Worm (Caenorhabditis elegans) whole organism, L1 larva: Measurements from ENCODE around the gene C50F4.16.
A peak's percentile ranks its signal among the peaks of the same experiment; 100 is the strongest.

Source experiments
- C16A3.4 ChIP-seq: fragments of 150-350 bp; optimal IDR thresholded peaks from 2 replicates; lab custom pipeline; 2014; ENCODE audit warnings: missing biosample characterization, missing genetic modification characterization
- C34B4.2 ChIP-seq: sonication (generic microtip); optimal IDR thresholded peaks from 2 replicates; lab custom pipeline; 2017; ENCODE audit warnings: mild to moderate bottlenecking, missing genetic modification characterization, missing compliant biosample characterization
- Y116A8C.19 ChIP-seq: sonication (generic microtip); optimal IDR thresholded peaks from 2 replicates; lab custom pipeline; 2016; ENCODE audit warnings: missing compliant biosample characterization, missing genetic modification characterization, borderline replicate concordance
- ama-1 ChIP-seq: fragments of 150-350 bp; optimal IDR thresholded peaks from 2 replicates; lab custom pipeline; 2014
- blmp-1 ChIP-seq: fragments of 150-350 bp; optimal IDR thresholded peaks from 2 replicates; lab custom pipeline; 2014; ENCODE audit warnings: missing biosample characterization, missing genetic modification characterization
- ceh-8 ChIP-seq: fragments of 200-800 bp; sonication (Bioruptor generic); optimal IDR thresholded peaks from 2 replicates; lab custom pipeline; 2018; ENCODE audit warnings: mild to moderate bottlenecking, missing genetic modification characterization, moderate library complexity, missing compliant biosample characterization
- dpl-1 ChIP-seq, 3 experiments: fragments of 150-350 bp in 2 of 3; sonication (generic microtip) in 1 of 3; optimal IDR thresholded peaks; 2 replicates each; lab custom pipeline; 2014 to 2017; ENCODE audit warnings: missing biosample characterization in 3 of 3, missing genetic modification characterization in 3 of 3, missing genetic modification reagents in 3 of 3
- dsc-1 ChIP-seq: sonication (generic microtip); optimal IDR thresholded peaks from 2 replicates; lab custom pipeline; 2016; ENCODE audit warnings: mild to moderate bottlenecking, missing genetic modification characterization, missing compliant biosample characterization
- efl-1 ChIP-seq, 4 experiments: fragments of 150-350 bp; optimal IDR thresholded peaks in 3 of 4; peaks in 1 of 4; 1 replicate in 1 of 4; 2 replicates in 3 of 4; lab custom pipeline; 2014; ENCODE audit warnings: missing biosample characterization in 2 of 4, missing genetic modification characterization in 2 of 4, missing genetic modification reagents in 2 of 4
- elt-2 ChIP-seq: sonication (generic microtip); optimal IDR thresholded peaks from 2 replicates; lab custom pipeline; 2016; ENCODE audit warnings: missing genetic modification characterization, mild to moderate bottlenecking, inconsistent platforms, missing compliant biosample characterization, missing genetic modification reagents
- elt-3 ChIP-seq, 6 experiments: fragments of 150-350 bp in 1 of 6; sonication (generic microtip); optimal IDR thresholded peaks; 2 replicates each; lab custom pipeline; 2017 to 2018; ENCODE audit warnings: missing biosample characterization in 6 of 6, missing genetic modification characterization in 6 of 6, inconsistent platforms in 1 of 6
- ets-5 ChIP-seq: fragments of 200-800 bp; sonication (Bioruptor generic); IDR thresholded peaks from 2 replicates; pipeline ENCODE4 v1.3.6; 2022; ENCODE audit warnings: missing genetic modification characterization, missing compliant biosample characterization
- fkh-10 ChIP-seq: sonication (generic microtip); optimal IDR thresholded peaks from 2 replicates; lab custom pipeline; 2017; ENCODE audit warnings: missing biosample characterization, missing genetic modification reagents, missing genetic modification characterization
- fkh-4 ChIP-seq: sonication (generic microtip); optimal IDR thresholded peaks from 2 replicates; lab custom pipeline; 2016; ENCODE audit warnings: missing compliant biosample characterization, missing genetic modification characterization, borderline replicate concordance
- fos-1 ChIP-seq: fragments of 150-350 bp; optimal IDR thresholded peaks from 2 replicates; lab custom pipeline; 2014; ENCODE audit warnings: missing biosample characterization, missing genetic modification characterization
- grh-1 ChIP-seq: fragments of 200-800 bp; sonication (Bioruptor generic); IDR thresholded peaks from 2 replicates; pipeline ENCODE4 v1.3.6; 2022; ENCODE audit warnings: missing genetic modification reagents, missing genetic modification characterization, missing compliant biosample characterization
- hlh-17 ChIP-seq: fragments of 200-800 bp; sonication (Bioruptor generic); optimal IDR thresholded peaks from 2 replicates; lab custom pipeline; 2018; ENCODE audit warnings: missing genetic modification characterization, mild to moderate bottlenecking, missing compliant biosample characterization, moderate library complexity, borderline replicate concordance
- hlh-4 ChIP-seq: sonication (generic microtip); optimal IDR thresholded peaks from 2 replicates; lab custom pipeline; 2016; ENCODE audit warnings: mild to moderate bottlenecking, missing genetic modification characterization, missing compliant biosample characterization
- hpl-2 ChIP-seq: fragments of 150-350 bp; optimal IDR thresholded peaks from 2 replicates; lab custom pipeline; 2014; ENCODE audit warnings: missing biosample characterization, missing genetic modification reagents, missing genetic modification characterization
- irx-1 ChIP-seq: sonication (generic microtip); optimal IDR thresholded peaks from 2 replicates; lab custom pipeline; 2016; ENCODE audit warnings: missing genetic modification characterization, missing compliant biosample characterization
- isw-1 ChIP-seq: fragments of 200-800 bp; sonication (Bioruptor generic); IDR thresholded peaks from 2 replicates; pipeline ENCODE4 v1.3.6; 2022; ENCODE audit warnings: missing genetic modification characterization, missing compliant biosample characterization
- lin-13 ChIP-seq: fragments of 150-350 bp; optimal IDR thresholded peaks from 2 replicates; lab custom pipeline; 2014; ENCODE audit warnings: missing biosample characterization, missing genetic modification reagents, missing genetic modification characterization
- lin-14 ChIP-seq: fragments of 200-800 bp; sonication (Bioruptor generic); optimal IDR thresholded peaks from 2 replicates; lab custom pipeline; 2018; ENCODE audit warnings: mild to moderate bottlenecking, missing genetic modification characterization, moderate library complexity, missing compliant biosample characterization
- lin-15B ChIP-seq: fragments of 150-350 bp; sonication (generic microtip); optimal IDR thresholded peaks from 3 replicates; lab custom pipeline; 2014; ENCODE audit warnings: missing biosample characterization, missing genetic modification characterization
- lin-39 ChIP-seq: fragments of 150-350 bp; optimal IDR thresholded peaks from 2 replicates; lab custom pipeline; 2014; ENCODE audit warnings: missing biosample characterization, missing genetic modification reagents, missing genetic modification characterization
- lsy-2 ChIP-seq, 2 experiments: fragments of 150-350 bp; optimal IDR thresholded peaks; 2 replicates each; lab custom pipeline; 2014; ENCODE audit warnings: missing biosample characterization in 2 of 2, missing genetic modification characterization in 2 of 2
- mab-9 ChIP-seq: fragments of 200-800 bp; sonication (Bioruptor generic); IDR thresholded peaks from 2 replicates; pipeline ENCODE4 v1.3.6; 2022; ENCODE audit warnings: missing genetic modification reagents, missing genetic modification characterization, missing compliant biosample characterization
- mdl-1 ChIP-seq, 2 experiments: fragments of 150-350 bp; optimal IDR thresholded peaks; 2 replicates each; lab custom pipeline; 2014 to 2017; ENCODE audit warnings: missing biosample characterization in 2 of 2, missing genetic modification characterization in 2 of 2, inconsistent platforms in 1 of 2
- mep-1 ChIP-seq: fragments of 150-350 bp; optimal IDR thresholded peaks from 2 replicates; lab custom pipeline; 2014; ENCODE audit warnings: missing biosample characterization, missing genetic modification characterization
- nhr-19 ChIP-seq: fragments of 200-800 bp; sonication (Bioruptor generic); conservative IDR thresholded peaks from 2 replicates; pipeline ENCODE4 v1.3.6; 2022; ENCODE audit warnings: missing genetic modification characterization, missing compliant biosample characterization
- nhr-20 ChIP-seq: sonication (generic microtip); optimal IDR thresholded peaks from 2 replicates; lab custom pipeline; 2016; ENCODE audit warnings: mild to moderate bottlenecking, missing genetic modification characterization, missing compliant biosample characterization
- nhr-47 ChIP-seq: sonication (generic microtip); optimal IDR thresholded peaks from 2 replicates; lab custom pipeline; 2016; ENCODE audit warnings: mild to moderate bottlenecking, missing genetic modification characterization, moderate library complexity, missing compliant biosample characterization
- nhr-71 ChIP-seq: sonication (generic microtip); optimal IDR thresholded peaks from 2 replicates; lab custom pipeline; 2016; ENCODE audit warnings: mild to moderate bottlenecking, missing genetic modification characterization, moderate library complexity, missing compliant biosample characterization
- nhr-77 ChIP-seq: fragments of 150-350 bp; optimal IDR thresholded peaks from 2 replicates; lab custom pipeline; 2014; ENCODE audit warnings: missing biosample characterization, missing genetic modification characterization
- nhr-85 ChIP-seq: sonication (generic microtip); peaks from one replicate; lab custom pipeline; 2016; ENCODE audit warnings: missing genetic modification characterization, inconsistent platforms, missing compliant biosample characterization
- pag-3 ChIP-seq: sonication (generic microtip); optimal IDR thresholded peaks from 2 replicates; lab custom pipeline; 2017; ENCODE audit warnings: missing genetic modification characterization, mild to moderate bottlenecking, missing compliant biosample characterization, antibody characterized with exemption, borderline replicate concordance; ENCODE audit not compliant: insufficient read depth
- snu-23 ChIP-seq: sonication (generic microtip); optimal IDR thresholded peaks from 2 replicates; lab custom pipeline; 2016; ENCODE audit warnings: missing genetic modification characterization, missing compliant biosample characterization
- sox-4 ChIP-seq: sonication (generic microtip); optimal IDR thresholded peaks from 2 replicates; lab custom pipeline; 2016; ENCODE audit warnings: missing genetic modification characterization, missing compliant biosample characterization
- tbx-2 ChIP-seq: sonication (generic microtip); optimal IDR thresholded peaks from 2 replicates; lab custom pipeline; 2016; ENCODE audit warnings: missing genetic modification characterization, missing compliant biosample characterization
- tlp-1 ChIP-seq: fragments of 150-350 bp; optimal IDR thresholded peaks from 2 replicates; lab custom pipeline; 2014; ENCODE audit warnings: missing biosample characterization, missing genetic modification characterization
- unc-130 ChIP-seq: fragments of 150-350 bp; optimal IDR thresholded peaks from 2 replicates; lab custom pipeline; 2017; ENCODE audit warnings: missing biosample characterization, missing genetic modification characterization, inconsistent platforms
- unc-30 ChIP-seq: sonication (generic microtip); optimal IDR thresholded peaks from 2 replicates; lab custom pipeline; 2017; ENCODE audit warnings: missing biosample characterization, missing genetic modification characterization
- vab-15 ChIP-seq: sonication (generic microtip); optimal IDR thresholded peaks from 2 replicates; lab custom pipeline; 2017; ENCODE audit warnings: missing genotype, mild to moderate bottlenecking, missing genetic modification characterization, missing compliant biosample characterization
- zip-4 ChIP-seq: fragments of 200-800 bp; sonication (Bioruptor generic); optimal IDR thresholded peaks from 2 replicates; lab custom pipeline; 2018; ENCODE audit warnings: mild to moderate bottlenecking, missing genetic modification characterization, moderate library complexity, missing compliant biosample characterization
- ztf-11 ChIP-seq, 2 experiments: sonication (generic microtip); optimal IDR thresholded peaks; 2 replicates each; lab custom pipeline; 2016 to 2017; ENCODE audit warnings: missing genetic modification characterization in 2 of 2, missing biosample characterization in 1 of 2, missing compliant biosample characterization in 1 of 2

The C50F4.16 gene

DNA sequence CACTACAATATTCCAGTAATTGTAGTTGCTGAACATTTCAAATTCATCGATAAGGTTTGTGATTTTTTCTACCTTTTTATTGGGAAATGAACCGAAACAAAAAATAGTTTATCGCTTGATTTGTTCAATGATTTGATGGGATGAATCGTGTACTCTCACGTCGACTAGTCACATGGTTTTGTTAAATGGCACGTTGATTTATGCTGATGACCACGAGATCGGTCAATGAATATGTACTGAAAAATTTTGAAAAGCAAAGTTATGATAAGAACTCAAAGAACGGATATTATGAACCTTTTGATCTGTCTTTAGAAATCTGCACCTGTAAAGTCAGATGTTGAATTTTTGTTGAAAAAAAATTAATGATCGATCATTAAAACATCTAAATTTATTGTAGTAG, 25.1 kb downstream of the C50F4.16 start (continued):
- TF ChIP-seq fos-1 (tag; lab: Kevin White, UChicago) (no peak), lin-13 (GFP tag; lab: Kevin White, UChicago) (peak; percentile 36), nhr-71 (tag; lab: Kevin White, UChicago) (peak; percentile 89), pag-3 (tag; lab: Kevin White, UChicago) (no peak), snu-23 (peak; percentile 79), hlh-17 (GFP tag; lab: Kevin White, UChicago) (no peak), nhr-77 (tag; lab: Kevin White, UChicago) (no peak), dpl-1 (GFP tag; optimal IDR thresholded peaks at IDR 0.05; lab: Kevin White, UChicago) (peak in 1 of 3 experiments; percentile 58), efl-1 (optimal IDR thresholded peaks at IDR 0.05; lab: Kevin White, UChicago) (peak in 1 of 2 experiments; percentile 21), efl-1 (GFP tag; optimal IDR thresholded peaks at IDR 0.05 in 1 of 2; lab: Kevin White, UChicago) (peak in 1 of 2 experiments; percentile 90), ztf-11 (tag; optimal IDR thresholded peaks at IDR 0.05; lab: Kevin White, UChicago) (no peak), hlh-4 (tag; lab: Kevin White, UChicago) (no peak), ets-5 (GFP tag; lab: Robert Waterston, UW) (no peak), lin-15B (tag; lab: Kevin White, UChicago) (no peak), elt-2 (tag; lab: Kevin White, UChicago) (peak; percentile 78), fkh-10 (GFP tag; lab: Kevin White, UChicago) (no peak), grh-1 (GFP tag; lab: Robert Waterston, UW) (peak; percentile 53; the same call in 1 of the 2 replicates), C34B4.2 (tag; lab: Kevin White, UChicago) (no peak), lin-39 (tag; lab: Kevin White, UChicago) (no peak), Y116A8C.19 (tag; lab: Kevin White, UChicago) (no peak), unc-30 (tag; lab: Kevin White, UChicago) (no peak), fkh-4 (no peak), nhr-20 (tag; lab: Kevin White, UChicago) (peak; percentile 94), mep-1 (tag; lab: Kevin White, UChicago) (peak; percentile 56), nhr-47 (tag; lab: Kevin White, UChicago) (peak; percentile 69), dsc-1 (tag; lab: Kevin White, UChicago) (no peak), nhr-19 (GFP tag; lab: Robert Waterston, UW) (peak; percentile 95), ama-1 (lab: Kevin White, UChicago) (peak; percentile 41), mab-9 (GFP tag; lab: Robert Waterston, UW) (peak; percentile 48; the same call in 1 of the 2 replicates), tbx-2 (peak; percentile 78), C16A3.4 (peak; percentile 70), elt-3 (tag; optimal IDR thresholded peaks at IDR 0.05; lab: Kevin White, UChicago) (peak; percentile 33 to 100 (median 90)), zip-4 (GFP tag; lab: Kevin White, UChicago) (no peak), hpl-2 (peak; percentile 77), tlp-1 (tag; lab: Kevin White, UChicago) (no peak), irx-1 (peak; percentile 34), lin-14 (GFP tag; lab: Kevin White, UChicago) (peak; percentile 85), unc-130 (tag; lab: Kevin White, UChicago) (peak; percentile 93), sox-4 (tag; lab: Kevin White, UChicago) (peak; percentile 17), mdl-1 (tag; optimal IDR thresholded peaks at IDR 0.05; lab: Kevin White, UChicago) (peak in 1 of 2 experiments; percentile 85), blmp-1 (peak; percentile 85), lsy-2 (tag; optimal IDR thresholded peaks at IDR 0.05; lab: Kevin White, UChicago) (peak; percentile 15 to 60), nhr-85 (tag; lab: Kevin White, UChicago) (peak; percentile 97), ceh-8 (GFP tag; lab: Kevin White, UChicago) (no peak), vab-15 (tag; lab: Kevin White, UChicago) (peak; percentile 23), isw-1 (GFP tag; lab: Robert Waterston, UW) (no peak)
